Fruit fly (Drosophila melanogaster): ENCODE measurements around the gene Eig71Eh.

dm6 chr3L:15694406-15694805, 35.2 kb upstream of the Eig71Eh start:
- no peak for TF ChIP-seq CG8478 (optimal IDR thresholded peaks at IDR 0.05)
- TF ChIP-seq CTCF (optimal IDR thresholded peaks at IDR 0.05), result no peak
